Worm (Caenorhabditis elegans): ENCODE data around the gene T18D3.5.
A peak's percentile ranks its signal among the peaks of the same experiment; 100 is the strongest.

T18D3.5 gene

DNA sequence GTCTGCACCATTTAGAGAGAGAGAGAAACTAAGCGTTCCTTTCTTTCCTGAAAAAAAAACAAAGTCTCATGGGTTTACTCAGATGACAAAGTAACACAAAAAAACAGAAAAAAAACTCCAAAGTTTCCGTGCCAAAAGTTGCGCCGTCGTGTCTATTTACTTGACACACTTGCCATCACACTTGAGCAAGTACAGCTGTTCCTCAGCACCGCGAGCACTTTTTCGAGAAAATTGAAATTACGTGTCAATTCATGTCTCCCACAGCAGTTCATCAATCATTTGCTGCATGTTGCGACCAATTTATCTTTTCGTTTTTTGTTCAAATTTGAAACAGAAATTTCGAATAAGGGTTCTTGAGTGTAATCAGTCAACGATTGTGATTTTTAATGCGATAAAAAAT, 27.1 kb upstream of the T18D3.5 start:
- peak; percentile 12 for TF ChIP-seq mep-1 (tag; optimal IDR thresholded peaks at IDR 0.05)
- TF ChIP-seq ceh-20 (GFP tag; IDR thresholded peaks at IDR 0.05), result peak; percentile 81
- no peak for TF ChIP-seq snpc-4 (tag; optimal IDR thresholded peaks at IDR 0.05)
- peak; percentile 11 for TF ChIP-seq hlh-30 (tag; optimal IDR thresholded peaks at IDR 0.05; ENCODE audit: insufficient read depth)
- peak in 1 of 2 experiments; percentile 55 for TF ChIP-seq hif-1 (tag; optimal IDR thresholded peaks at IDR 0.05)
- peak; percentile 37 for TF ChIP-seq hlh-11 (tag; optimal IDR thresholded peaks at IDR 0.05)
- TF ChIP-seq dmd-6 (GFP tag; IDR thresholded peaks at IDR 0.05), result no peak
- TF ChIP-seq aha-1 (tag), result no peak

DNA sequence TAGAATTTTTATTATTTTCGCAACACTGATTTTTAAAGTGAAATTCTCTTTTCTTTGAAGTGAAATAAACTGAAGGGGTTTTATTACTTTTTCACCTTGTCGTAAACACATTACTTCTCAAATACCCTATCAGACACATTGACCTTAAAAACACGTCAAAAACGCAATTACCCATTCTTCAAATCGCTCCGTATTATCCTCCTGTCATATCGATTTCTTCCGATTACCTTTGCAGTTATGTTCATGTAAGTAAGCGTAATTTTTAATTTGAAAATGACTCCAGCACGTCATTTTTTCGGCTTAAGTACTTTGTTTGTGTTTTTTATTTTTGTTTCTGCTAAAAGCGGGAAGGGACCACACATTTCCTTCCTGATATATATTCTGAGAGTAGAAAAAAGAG, 25.3 kb upstream of the T18D3.5 start:
- no peak for TF ChIP-seq nhr-77 (tag; optimal IDR thresholded peaks at IDR 0.05)
- TF ChIP-seq fkh-10 (GFP tag; optimal IDR thresholded peaks at IDR 0.05), result no peak
- TF ChIP-seq daf-19 (GFP tag; conservative IDR thresholded peaks at IDR 0.05), result no peak
- no peak for TF ChIP-seq aly-2 (tag; optimal IDR thresholded peaks at IDR 0.05)
- TF ChIP-seq dmd-9 (GFP tag; IDR thresholded peaks at IDR 0.05), result no peak
- TF ChIP-seq egl-27 (tag; optimal IDR thresholded peaks at IDR 0.05), result no peak
- TF ChIP-seq nhr-28 (tag; optimal IDR thresholded peaks at IDR 0.05), result no peak
- no peak for TF ChIP-seq ctbp-1 (GFP tag; IDR thresholded peaks at IDR 0.05)
- no peak for TF ChIP-seq ama-1 (optimal IDR thresholded peaks at IDR 0.05)
- TF ChIP-seq ztf-7 (tag; optimal IDR thresholded peaks at IDR 0.05), result no peak
- no peak for TF ChIP-seq nhr-111 (GFP tag; optimal IDR thresholded peaks at IDR 0.05)
- TF ChIP-seq ceh-82 (tag; optimal IDR thresholded peaks at IDR 0.05), result no peak
- TF ChIP-seq mxl-2 (GFP tag; conservative IDR thresholded peaks at IDR 0.05), result no peak

DNA sequence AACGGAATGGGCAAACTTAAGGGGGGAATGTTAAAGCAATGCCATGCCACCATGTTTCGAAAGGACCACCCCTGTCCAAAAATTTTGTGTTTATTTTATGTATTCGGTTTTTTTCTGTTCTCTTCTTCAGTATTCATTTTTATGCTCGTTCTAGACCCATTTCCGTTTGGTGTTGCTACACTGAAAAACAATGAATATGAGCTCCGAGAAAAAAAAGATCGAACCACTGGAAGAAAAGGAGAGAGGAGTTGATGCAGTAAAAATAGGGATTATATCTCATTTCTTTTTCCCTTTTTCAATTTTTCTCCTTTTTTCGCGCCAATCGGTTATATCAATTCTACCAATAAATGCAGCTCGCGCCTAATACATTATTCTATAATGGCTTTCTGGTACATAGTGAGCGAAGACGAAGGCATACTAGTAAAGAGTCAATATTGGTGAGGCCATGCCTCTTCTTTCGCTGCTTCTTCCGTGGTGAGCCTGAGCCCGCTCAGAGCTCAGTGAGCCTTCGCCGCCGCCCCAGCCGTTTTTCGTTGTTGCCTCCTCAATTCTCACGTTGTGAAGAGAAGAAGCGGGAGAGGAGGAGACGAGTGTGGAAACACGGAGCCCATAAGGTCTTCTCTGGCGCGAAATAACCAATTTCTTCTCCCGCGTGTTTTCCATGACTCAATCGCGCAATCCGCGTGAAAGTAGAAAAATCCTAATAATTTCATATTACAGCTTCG, 23.4 kb upstream of the T18D3.5 start:
- TF ChIP-seq pha-4 (GFP tag; IDR thresholded peaks at IDR 0.05) (0 out of 2 replicates have a peak, but pooled peaks have one; percentile 20), pha-4 (tag; optimal IDR thresholded peaks at IDR 0.05) (no peak), rbr-2 (tag; optimal IDR thresholded peaks at IDR 0.05) (peak; percentile 16), unc-62 (GFP tag; optimal IDR thresholded peaks at IDR 0.05 in 1 of 2) (peak in 1 of 2 experiments; percentile 55), unc-62 (tag; optimal IDR thresholded peaks at IDR 0.05) (no peak), ceh-44 (GFP tag; IDR thresholded peaks at IDR 0.05) (no peak), hmg-1.1 (GFP tag; IDR thresholded peaks at IDR 0.05) (peak; percentile 29; the same call in 1 of the 2 replicates), dmd-6 (GFP tag; IDR thresholded peaks at IDR 0.05) (0 out of 2 replicates have a peak, but pooled peaks have one; percentile 11), aha-1 (tag) (peak; percentile 83), snpc-1.2 (GFP tag; IDR thresholded peaks at IDR 0.05) (no peak), set-16 (GFP tag; IDR thresholded peaks at IDR 0.05) (peak; percentile 71)

DNA sequence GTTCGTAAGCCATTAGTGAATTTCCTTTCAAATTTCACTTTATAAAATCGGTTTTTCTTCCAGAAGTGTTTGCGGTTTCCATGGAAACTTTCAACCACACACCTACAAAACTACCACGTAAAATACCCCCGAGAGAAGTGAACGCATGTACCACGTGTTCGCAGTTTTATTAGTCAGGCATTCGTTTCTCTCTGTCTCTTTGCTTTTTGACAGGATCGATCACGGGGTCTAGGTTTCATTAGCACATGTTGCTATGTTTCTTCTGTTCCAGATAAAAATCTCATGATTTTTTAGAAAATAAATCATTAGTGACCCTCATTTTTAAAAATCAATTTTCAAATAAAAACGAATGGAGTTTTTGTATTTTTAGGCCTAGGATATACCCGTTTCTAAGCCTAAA, 19.2 kb upstream of the T18D3.5 start:
- no peak for TF ChIP-seq ztf-11 (tag; optimal IDR thresholded peaks at IDR 0.05)
- no peak for TF ChIP-seq nhr-10 (tag; optimal IDR thresholded peaks at IDR 0.05)
- TF ChIP-seq lir-3 (tag; optimal IDR thresholded peaks at IDR 0.05), result no peak
- TF ChIP-seq mep-1 (tag; optimal IDR thresholded peaks at IDR 0.05), result no peak
- no peak for TF ChIP-seq nhr-77 (tag; optimal IDR thresholded peaks at IDR 0.05)
- no peak for TF ChIP-seq dmd-9 (GFP tag; IDR thresholded peaks at IDR 0.05)
- peak; percentile 42 for TF ChIP-seq dve-1 (tag; optimal IDR thresholded peaks at IDR 0.05; ENCODE audit: insufficient read depth)
- no peak for TF ChIP-seq Y75B8A.6 (GFP tag; IDR thresholded peaks at IDR 0.05)
- TF ChIP-seq mdt-29 (GFP tag; IDR thresholded peaks at IDR 0.05), result no peak
- TF ChIP-seq ZK546.5 (tag; optimal IDR thresholded peaks at IDR 0.05), result no peak
- TF ChIP-seq php-3 (GFP tag; IDR thresholded peaks at IDR 0.05), result no peak
- no peak for TF ChIP-seq nhr-42 (GFP tag; IDR thresholded peaks at IDR 0.05)
- TF ChIP-seq jun-1 (tag; optimal IDR thresholded peaks at IDR 0.05), result no peak
- no peak for TF ChIP-seq madf-9 (GFP tag; conservative IDR thresholded peaks at IDR 0.05)
- peak; percentile 87 for TF ChIP-seq hlh-30 (tag; optimal IDR thresholded peaks at IDR 0.05; ENCODE audit: insufficient read depth)
- TF ChIP-seq D1046.2 (GFP tag; IDR thresholded peaks at IDR 0.05), result no peak
- peak in 1 of 2 experiments; percentile 27 for TF ChIP-seq mdl-1 (tag; optimal IDR thresholded peaks at IDR 0.05)
- TF ChIP-seq egl-27 (tag; optimal IDR thresholded peaks at IDR 0.05), result no peak
- peak; percentile 41 for TF ChIP-seq hlh-11 (tag; optimal IDR thresholded peaks at IDR 0.05)
- TF ChIP-seq set-16 (GFP tag; IDR thresholded peaks at IDR 0.05), result no peak
- peak; percentile 48 for TF ChIP-seq mxl-3 (GFP tag; optimal IDR thresholded peaks at IDR 0.05)
- peak in 1 of 2 experiments; percentile 25 for TF ChIP-seq lsy-2 (tag; optimal IDR thresholded peaks at IDR 0.05)
- TF ChIP-seq unc-62 (GFP tag; optimal IDR thresholded peaks at IDR 0.05 in 1 of 2), result no peak
- no peak for TF ChIP-seq unc-62 (tag; optimal IDR thresholded peaks at IDR 0.05)
- TF ChIP-seq nhr-28 (tag; optimal IDR thresholded peaks at IDR 0.05), result peak; percentile 8
- TF ChIP-seq hmg-1.1 (GFP tag; IDR thresholded peaks at IDR 0.05), result peak; percentile 15; the same call in 1 of the 2 replicates
